Worm (Caenorhabditis elegans): ENCODE results near the gene Y51H4A.22.

DNA sequence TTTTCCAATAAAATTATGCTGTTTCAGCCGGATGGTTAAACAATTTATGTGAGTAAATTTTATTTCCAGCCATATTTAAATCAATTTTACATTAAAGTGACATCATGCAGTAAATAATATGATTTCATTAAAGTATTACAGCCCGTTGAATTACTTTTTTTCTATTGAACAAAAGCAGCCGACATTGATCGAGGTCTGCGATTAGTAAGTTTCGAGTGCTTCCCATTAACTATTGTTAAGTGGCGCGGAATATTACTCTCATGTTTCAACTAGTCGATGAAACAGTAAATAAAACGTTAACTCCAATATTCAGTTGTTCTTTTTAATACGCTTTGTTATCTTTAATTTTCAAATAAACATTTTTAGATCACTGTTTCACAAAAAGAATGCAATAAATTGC is 1.9 kb upstream of the Y51H4A.22 start:
- TF ChIP-seq zfp-2 (tag; optimal IDR thresholded peaks at IDR 0.05) (no peak), nhr-11 (tag; optimal IDR thresholded peaks at IDR 0.05) (no peak), ZK546.5 (tag; optimal IDR thresholded peaks at IDR 0.05) (no peak), lir-3 (tag; optimal IDR thresholded peaks at IDR 0.05) (no peak), daf-12 (tag; optimal IDR thresholded peaks at IDR 0.05) (no peak), lin-13 (GFP tag; optimal IDR thresholded peaks at IDR 0.05) (no peak), jun-1 (tag; optimal IDR thresholded peaks at IDR 0.05) (no peak), ama-1 (optimal IDR thresholded peaks at IDR 0.05) (no peak), mep-1 (tag; optimal IDR thresholded peaks at IDR 0.05) (no peak), ztf-11 (tag; optimal IDR thresholded peaks at IDR 0.05) (no peak), unc-62 (GFP tag; optimal IDR thresholded peaks at IDR 0.05 in 1 of 2) (no peak), unc-62 (tag; optimal IDR thresholded peaks at IDR 0.05) (no peak), egl-27 (tag; optimal IDR thresholded peaks at IDR 0.05) (no peak)

Measured in whole organism, L4 larva.